Fruit fly (Drosophila melanogaster): ENCODE measurements around the gene CG14421.

dm6 chrX:2963790-2964335, 22.7 kb downstream of the CG14421 start:
- TF ChIP-seq pan (optimal IDR thresholded peaks at IDR 0.05) (no peak), Dif (GFP tag; optimal IDR thresholded peaks at IDR 0.05; ENCODE audit: partially characterized antibody) (no peak), psq (GFP tag; optimal IDR thresholded peaks at IDR 0.05) (no peak), Rel (GFP tag; optimal IDR thresholded peaks at IDR 0.05) (no peak), Rel (tag; optimal IDR thresholded peaks at IDR 0.05) (no peak), Hr78 (GFP tag; optimal IDR thresholded peaks at IDR 0.05) (no peak), Abd-B (GFP tag; optimal IDR thresholded peaks at IDR 0.05) (no peak), N (GFP tag; optimal IDR thresholded peaks at IDR 0.05) (no peak), jim (GFP tag; optimal IDR thresholded peaks at IDR 0.05) (no peak), OdsH (GFP tag; optimal IDR thresholded peaks at IDR 0.05) (no peak)
